Worm (Caenorhabditis elegans) whole organism, L2 larva: ENCODE data around the gene ipmk-1.
A peak's percentile ranks its signal among the peaks of the same experiment; 100 is the strongest.

Source experiments
- C34F6.9 ChIP-seq: fragments of 150-350 bp; optimal IDR thresholded peaks from 2 replicates; lab custom pipeline; 2014; ENCODE audit warnings: missing biosample characterization, missing genetic modification characterization
- F13H6.1 ChIP-seq: sonication (generic microtip); optimal IDR thresholded peaks from 2 replicates; lab custom pipeline; 2016; ENCODE audit warnings: missing genetic modification characterization, missing compliant biosample characterization
- R02D3.7 ChIP-seq: fragments of 150-350 bp; optimal IDR thresholded peaks from 2 replicates; lab custom pipeline; 2014; ENCODE audit warnings: missing biosample characterization, missing genetic modification characterization
- Y55F3AM.14 ChIP-seq: fragments of 200-800 bp; sonication (Bioruptor generic); optimal IDR thresholded peaks from 2 replicates; lab custom pipeline; 2018; ENCODE audit warnings: mild to moderate bottlenecking, missing genetic modification characterization, missing compliant biosample characterization
- ZK546.5 ChIP-seq: sonication (generic microtip); optimal IDR thresholded peaks from 2 replicates; lab custom pipeline; 2017; ENCODE audit warnings: missing biosample characterization, missing genetic modification characterization
- alr-1 ChIP-seq: fragments of 150-350 bp; optimal IDR thresholded peaks from 2 replicates; lab custom pipeline; 2014; ENCODE audit warnings: missing biosample characterization, missing genetic modification characterization
- aly-2 ChIP-seq: fragments of 150-350 bp; optimal IDR thresholded peaks from 2 replicates; lab custom pipeline; 2014; ENCODE audit warnings: missing biosample characterization, missing genetic modification characterization
- ama-1 ChIP-seq: fragments of 150-350 bp; optimal IDR thresholded peaks from 2 replicates; lab custom pipeline; 2018; ENCODE audit warnings: inconsistent platforms
- blmp-1 ChIP-seq: sonication (generic microtip); optimal IDR thresholded peaks from 2 replicates; lab custom pipeline; 2017; ENCODE audit warnings: missing genetic modification characterization, mild to moderate bottlenecking, missing compliant biosample characterization, antibody characterized with exemption, moderate library complexity; ENCODE audit not compliant: insufficient read depth
- ceh-16 ChIP-seq: fragments of 150-350 bp; optimal IDR thresholded peaks from 2 replicates; lab custom pipeline; 2014; ENCODE audit warnings: missing biosample characterization, missing genetic modification characterization
- ceh-82 ChIP-seq: fragments of 150-350 bp; optimal IDR thresholded peaks from 2 replicates; lab custom pipeline; 2014; ENCODE audit warnings: missing biosample characterization, missing genetic modification characterization
- crh-2 ChIP-seq: sonication (generic microtip); optimal IDR thresholded peaks from 2 replicates; lab custom pipeline; 2017; ENCODE audit warnings: missing biosample characterization, missing genetic modification characterization
- dmd-4 ChIP-seq: sonication (generic microtip); optimal IDR thresholded peaks from 2 replicates; lab custom pipeline; 2017; ENCODE audit warnings: missing biosample characterization, missing genetic modification characterization
- egl-27 ChIP-seq: sonication (generic microtip); optimal IDR thresholded peaks from 3 replicates; lab custom pipeline; 2017; ENCODE audit warnings: missing biosample characterization, missing genetic modification reagents, missing genetic modification characterization
- elt-1 ChIP-seq: fragments of 150-350 bp; optimal IDR thresholded peaks from 2 replicates; lab custom pipeline; 2014; ENCODE audit warnings: missing biosample characterization, missing genetic modification characterization
- elt-3 ChIP-seq: sonication (generic microtip); optimal IDR thresholded peaks from 2 replicates; lab custom pipeline; 2017; ENCODE audit warnings: missing biosample characterization, missing genetic modification characterization
- fos-1 ChIP-seq: fragments of 150-350 bp; optimal IDR thresholded peaks from 2 replicates; lab custom pipeline; 2014; ENCODE audit warnings: missing biosample characterization, missing genetic modification characterization
- gmeb-1 ChIP-seq: fragments of 150-350 bp; optimal IDR thresholded peaks from 2 replicates; lab custom pipeline; 2014; ENCODE audit warnings: missing biosample characterization, missing genetic modification characterization
- lin-11 ChIP-seq: fragments of 150-350 bp; sonication (generic microtip); optimal IDR thresholded peaks from 2 replicates; lab custom pipeline; 2014; ENCODE audit warnings: missing biosample characterization, missing genetic modification characterization, inconsistent platforms, mixed read lengths
- lin-13 ChIP-seq: fragments of 150-350 bp; optimal IDR thresholded peaks from 2 replicates; lab custom pipeline; 2014; ENCODE audit warnings: missing biosample characterization, missing genetic modification reagents, missing genetic modification characterization
- lin-39 ChIP-seq: fragments of 150-350 bp; optimal IDR thresholded peaks from 2 replicates; lab custom pipeline; 2014; ENCODE audit warnings: missing biosample characterization, missing genetic modification reagents, missing genetic modification characterization
- lsy-2 ChIP-seq, 2 experiments: fragments of 150-350 bp in 1 of 2; sonication (generic microtip) in 1 of 2; optimal IDR thresholded peaks; 2 replicates each; lab custom pipeline; 2014 to 2017; ENCODE audit warnings: missing biosample characterization in 2 of 2, missing genetic modification characterization in 2 of 2
- mab-5 ChIP-seq: fragments of 150-350 bp; optimal IDR thresholded peaks from 2 replicates; lab custom pipeline; 2014; ENCODE audit warnings: missing biosample characterization, missing genetic modification characterization
- mbf-1 ChIP-seq: sonication (generic microtip); optimal IDR thresholded peaks from 2 replicates; lab custom pipeline; 2017; ENCODE audit warnings: missing biosample characterization, missing genetic modification characterization
- mdl-1 ChIP-seq, 2 experiments: fragments of 150-350 bp in 1 of 2; sonication (generic microtip) in 1 of 2; optimal IDR thresholded peaks; 2 replicates each; lab custom pipeline; 2017; ENCODE audit warnings: missing biosample characterization in 2 of 2, missing genetic modification characterization in 2 of 2
- nhr-11 ChIP-seq: fragments of 150-350 bp; optimal IDR thresholded peaks from 2 replicates; lab custom pipeline; 2014; ENCODE audit warnings: missing biosample characterization, missing genetic modification characterization
- nhr-12 ChIP-seq: fragments of 150-350 bp; optimal IDR thresholded peaks from 2 replicates; lab custom pipeline; 2014; ENCODE audit warnings: missing biosample characterization, missing genetic modification characterization
- nhr-129 ChIP-seq: fragments of 150-350 bp; optimal IDR thresholded peaks from 2 replicates; lab custom pipeline; 2014; ENCODE audit warnings: missing biosample characterization, missing genetic modification characterization
- nhr-21 ChIP-seq: fragments of 150-350 bp; optimal IDR thresholded peaks from 2 replicates; lab custom pipeline; 2014; ENCODE audit warnings: missing biosample characterization, missing genetic modification characterization
- nhr-23 ChIP-seq: fragments of 150-350 bp; optimal IDR thresholded peaks from 2 replicates; lab custom pipeline; 2014; ENCODE audit warnings: missing biosample characterization, missing genetic modification reagents, missing genetic modification characterization
- nhr-237 ChIP-seq: fragments of 150-350 bp; optimal IDR thresholded peaks from 2 replicates; lab custom pipeline; 2014; ENCODE audit warnings: missing biosample characterization, missing genetic modification characterization
- nhr-25 ChIP-seq: fragments of 150-350 bp; sonication (generic microtip); optimal IDR thresholded peaks from 3 replicates; lab custom pipeline; 2014; ENCODE audit warnings: missing biosample characterization, missing genetic modification characterization
- nhr-6 ChIP-seq: fragments of 150-350 bp; optimal IDR thresholded peaks from 2 replicates; lab custom pipeline; 2014; ENCODE audit warnings: missing biosample characterization, missing genetic modification characterization
- nhr-77 ChIP-seq: fragments of 150-350 bp; optimal IDR thresholded peaks from 2 replicates; lab custom pipeline; 2014; ENCODE audit warnings: missing biosample characterization, missing genetic modification characterization
- sem-4 ChIP-seq: fragments of 150-350 bp; optimal IDR thresholded peaks from 2 replicates; lab custom pipeline; 2014; ENCODE audit warnings: missing biosample characterization, missing genetic modification reagents, missing genetic modification characterization
- skn-1 ChIP-seq: sonication (generic microtip); optimal IDR thresholded peaks from 2 replicates; lab custom pipeline; 2017; ENCODE audit warnings: missing biosample characterization, missing genetic modification characterization
- sma-3 ChIP-seq: sonication (generic microtip); optimal IDR thresholded peaks from 2 replicates; lab custom pipeline; 2016; ENCODE audit warnings: missing genetic modification reagents, missing genetic modification characterization, missing compliant biosample characterization
- sma-9 ChIP-seq, 2 experiments: fragments of 150-350 bp in 1 of 2; sonication (generic microtip) in 1 of 2; optimal IDR thresholded peaks; 2 replicates each; lab custom pipeline; 2014 to 2016; ENCODE audit warnings: missing genetic modification characterization in 2 of 2, mild to moderate bottlenecking in 1 of 2, missing biosample characterization in 1 of 2, missing compliant biosample characterization in 1 of 2, missing genetic modification reagents in 1 of 2, moderate library complexity in 1 of 2
- snpc-4 ChIP-seq: fragments of 150-350 bp; optimal IDR thresholded peaks from 2 replicates; lab custom pipeline; 2014; ENCODE audit warnings: missing biosample characterization, missing genetic modification characterization
- unc-55 ChIP-seq: fragments of 150-350 bp; sonication (generic microtip); optimal IDR thresholded peaks from 3 replicates; lab custom pipeline; 2014; ENCODE audit warnings: missing biosample characterization, missing genetic modification reagents, missing genetic modification characterization
- unc-62 ChIP-seq: fragments of 150-350 bp; optimal IDR thresholded peaks from 2 replicates; lab custom pipeline; 2014; ENCODE audit warnings: missing biosample characterization, missing genetic modification reagents, missing genetic modification characterization
- zag-1 ChIP-seq: fragments of 150-350 bp; optimal IDR thresholded peaks from 2 replicates; lab custom pipeline; 2014; ENCODE audit warnings: missing biosample characterization, missing genetic modification characterization
- ztf-1 ChIP-seq: fragments of 200-800 bp; sonication (Bioruptor generic); conservative IDR thresholded peaks from 2 replicates; pipeline ENCODE4 v1.3.6; 2022; ENCODE audit warnings: missing genetic modification characterization, missing compliant biosample characterization
- ztf-11 ChIP-seq: sonication (generic microtip); optimal IDR thresholded peaks from 2 replicates; lab custom pipeline; 2017; ENCODE audit warnings: missing biosample characterization, missing genetic modification characterization
- ztf-4 ChIP-seq: fragments of 150-350 bp; optimal IDR thresholded peaks from 2 replicates; lab custom pipeline; 2014; ENCODE audit warnings: missing biosample characterization, missing genetic modification characterization

The ipmk-1 gene

ce11 chrIV:12545902-12546301, 2.0 kb upstream of the ipmk-1 start:
- TF ChIP-seq gmeb-1 (no peak), ama-1 (no peak), nhr-77 (tag; lab: Kevin White, UChicago) (no peak), mbf-1 (tag; lab: Kevin White, UChicago) (no peak), egl-27 (tag; lab: Kevin White, UChicago) (no peak), nhr-11 (tag; lab: Kevin White, UChicago) (no peak), mab-5 (tag; lab: Kevin White, UChicago) (no peak), ztf-1 (GFP tag; lab: Robert Waterston, UW) (no peak), alr-1 (tag; lab: Kevin White, UChicago) (no peak), crh-2 (no peak), sem-4 (tag; lab: Kevin White, UChicago) (no peak), ceh-82 (tag; lab: Kevin White, UChicago) (no peak), skn-1 (no peak), nhr-23 (tag; lab: Kevin White, UChicago) (no peak), nhr-12 (tag; lab: Kevin White, UChicago) (no peak), lin-39 (no peak), nhr-129 (tag; lab: Kevin White, UChicago) (no peak), mdl-1 (tag; optimal IDR thresholded peaks at IDR 0.05; lab: Kevin White, UChicago) (no peak)
- TF ChIP-seq, all 48 proteins: peak for 0

DNA sequence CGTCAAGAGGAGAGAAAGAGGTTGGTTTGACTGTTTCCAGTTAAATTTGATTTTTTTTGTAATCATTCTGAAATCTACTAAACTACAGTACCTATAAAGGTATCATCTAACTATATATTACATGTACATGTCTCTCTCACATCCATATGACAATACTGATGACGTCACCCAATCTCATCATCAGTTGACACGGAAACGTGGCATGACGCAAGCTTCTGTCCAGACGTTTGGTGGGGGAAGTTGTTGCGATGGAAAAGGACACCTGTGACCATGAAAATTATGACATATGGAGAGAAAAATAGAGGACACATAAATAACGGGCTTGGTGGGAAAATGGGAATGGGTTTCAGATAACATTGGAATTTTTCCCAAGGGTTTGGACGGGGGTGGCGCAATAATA, 1.1 kb downstream of the ipmk-1 start:
- TF ChIP-seq nhr-237 (tag; lab: Kevin White, UChicago) (no peak), egl-27 (tag; lab: Kevin White, UChicago) (no peak)

DNA sequence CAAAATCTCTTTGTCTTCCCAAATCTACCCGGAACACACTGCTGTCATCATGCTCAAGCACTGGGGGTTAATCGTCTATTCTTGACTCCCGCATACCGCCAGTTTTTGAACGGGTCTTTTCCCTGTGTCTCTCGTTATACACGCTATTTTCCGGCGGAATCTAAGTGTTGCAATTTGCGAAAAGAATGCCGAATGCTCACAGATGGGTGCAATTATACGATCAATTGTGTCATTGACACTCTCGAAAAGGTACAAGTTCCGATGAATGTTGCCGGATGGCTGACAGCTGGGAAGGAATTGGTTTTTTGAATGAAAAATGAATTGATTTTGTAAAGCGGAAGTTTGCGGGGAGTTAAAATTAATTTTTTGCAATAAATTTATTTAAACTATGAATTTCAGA, 4.0 kb downstream of the ipmk-1 start:
- TF ChIP-seq unc-55 (GFP tag; lab: Kevin White, UChicago) = no peak
- no peak for TF ChIP-seq zag-1 (tag; lab: Kevin White, UChicago)
- TF ChIP-seq nhr-6 = no peak
- TF ChIP-seq lin-13 (GFP tag; lab: Kevin White, UChicago) = no peak
- no peak for TF ChIP-seq ztf-1 (GFP tag; lab: Robert Waterston, UW)
- TF ChIP-seq, all 48 proteins: peak for 0

- TF ChIP-seq nhr-21 (tag; lab: Kevin White, UChicago) (peak; percentile 32), nhr-237 (tag; lab: Kevin White, UChicago) (no peak), snpc-4 (tag; lab: Kevin White, UChicago) (peak; percentile 39), Y55F3AM.14 (no peak), C34F6.9 (tag; lab: Kevin White, UChicago) (peak; percentile 84), aly-2 (tag; lab: Kevin White, UChicago) (no peak), ZK546.5 (tag; lab: Kevin White, UChicago) (no peak), mbf-1 (tag; lab: Kevin White, UChicago) (no peak), ztf-4 (tag; lab: Kevin White, UChicago) (no peak), elt-3 (tag; lab: Kevin White, UChicago) (no peak), sma-9 (GFP tag; optimal IDR thresholded peaks at IDR 0.05; lab: Kevin White, UChicago) (peak; percentile 56), sma-9 (tag; optimal IDR thresholded peaks at IDR 0.05; lab: Kevin White, UChicago) (no peak), zag-1 (tag; lab: Kevin White, UChicago) (no peak), dmd-4 (no peak), ama-1 (no peak), mab-5 (tag; lab: Kevin White, UChicago) (peak; percentile 11), skn-1 (no peak), nhr-77 (tag; lab: Kevin White, UChicago) (no peak), gmeb-1 (peak; percentile 99), unc-55 (GFP tag; lab: Kevin White, UChicago) (peak; percentile 88), alr-1 (tag; lab: Kevin White, UChicago) (no peak), lin-11 (tag; lab: Kevin White, UChicago) (no peak), lin-13 (GFP tag; lab: Kevin White, UChicago) (peak; percentile 67), nhr-12 (tag; lab: Kevin White, UChicago) (no peak), blmp-1 (tag; lab: Kevin White, UChicago) (no peak), sma-3 (peak; percentile 42), elt-1 (no peak), nhr-11 (tag; lab: Kevin White, UChicago) (no peak), R02D3.7 (no peak), ceh-16 (tag; lab: Kevin White, UChicago) (no peak), ceh-82 (tag; lab: Kevin White, UChicago) (no peak), lsy-2 (tag; optimal IDR thresholded peaks at IDR 0.05; lab: Kevin White, UChicago) (peak; percentile 73 to 85), sem-4 (tag; lab: Kevin White, UChicago) (no peak), ztf-11 (no peak), fos-1 (tag; lab: Kevin White, UChicago) (peak; percentile 11), mdl-1 (tag; optimal IDR thresholded peaks at IDR 0.05; lab: Kevin White, UChicago) (no peak), nhr-23 (tag; lab: Kevin White, UChicago) (no peak), crh-2 (peak; percentile 56), unc-62 (GFP tag; lab: Kevin White, UChicago) (no peak), lin-39 (no peak), F13H6.1 (peak; percentile 1), nhr-25 (tag; lab: Kevin White, UChicago) (peak; percentile 74)
Measured at ce11 chrIV:12558925-12559450, 11.1 kb downstream of the ipmk-1 start, which contains the start of the genes ZK795.2 and ZK795.3. ZK795.2 (minus strand) TSS chrIV:12558975. ZK795.3 (plus strand) TSS chrIV:12559365.
